Worm (Caenorhabditis elegans): ENCODE results near the gene mex-5.
A peak's percentile ranks its signal among the peaks of the same experiment; 100 is the strongest.

mex-5 gene

ce11 chrIV:13390770-13391169, 37.2 kb downstream of the mex-5 start:
- TF ChIP-seq ceh-45 (GFP tag; IDR thresholded peaks at IDR 0.05), result no peak
- TF ChIP-seq hlh-30 (tag; optimal IDR thresholded peaks at IDR 0.05; ENCODE audit: insufficient read depth), result no peak
- TF ChIP-seq ceh-22 (tag; optimal IDR thresholded peaks at IDR 0.05), result no peak
- no peak for TF ChIP-seq ets-4 (tag; optimal IDR thresholded peaks at IDR 0.05)
- TF ChIP-seq elt-4 (tag; optimal IDR thresholded peaks at IDR 0.05), result no peak
- TF ChIP-seq C08G9.2 (tag; optimal IDR thresholded peaks at IDR 0.05), result no peak
- no peak for TF ChIP-seq K02D7.2 (tag; optimal IDR thresholded peaks at IDR 0.05)
- TF ChIP-seq che-1 (tag; optimal IDR thresholded peaks at IDR 0.05), result no peak
- no peak for TF ChIP-seq ceh-30 (tag; optimal IDR thresholded peaks at IDR 0.05)
- TF ChIP-seq ceh-6 (GFP tag; optimal IDR thresholded peaks at IDR 0.05), result no peak
- TF ChIP-seq pha-4 (tag; optimal IDR thresholded peaks at IDR 0.05), result no peak

- TF ChIP-seq ceh-34 (tag; optimal IDR thresholded peaks at IDR 0.05), result no peak
- no peak for TF ChIP-seq ceh-18 (tag; optimal IDR thresholded peaks at IDR 0.05)
- TF ChIP-seq fkh-10 (GFP tag; optimal IDR thresholded peaks at IDR 0.05), result no peak
- no peak for TF ChIP-seq hlh-30 (tag; optimal IDR thresholded peaks at IDR 0.05; ENCODE audit: insufficient read depth)
- TF ChIP-seq ama-1 (optimal IDR thresholded peaks at IDR 0.05), result no peak
- TF ChIP-seq madf-2 (tag; optimal IDR thresholded peaks at IDR 0.05), result no peak
- TF ChIP-seq lin-11 (tag; optimal IDR thresholded peaks at IDR 0.05), result no peak
- no peak for TF ChIP-seq Y22D7AL.16 (tag; optimal IDR thresholded peaks at IDR 0.05)
- TF ChIP-seq ceh-19 (GFP tag; optimal IDR thresholded peaks at IDR 0.05), result no peak
- TF ChIP-seq fkh-6 (tag; optimal IDR thresholded peaks at IDR 0.05), result no peak
- TF ChIP-seq F13H6.1 (tag; optimal IDR thresholded peaks at IDR 0.05), result no peak
- TF ChIP-seq npax-4 (tag; optimal IDR thresholded peaks at IDR 0.05), result no peak
- no peak for TF ChIP-seq gmeb-2 (tag; optimal IDR thresholded peaks at IDR 0.05)
- no peak for TF ChIP-seq dve-1 (tag; optimal IDR thresholded peaks at IDR 0.05)
- TF ChIP-seq sox-4 (tag; optimal IDR thresholded peaks at IDR 0.05), result no peak
- TF ChIP-seq K02D7.2 (tag; optimal IDR thresholded peaks at IDR 0.05), result no peak
These were observed 38.7 kb downstream of the mex-5 start for ce11 chrIV:13392230-13392629.

ce11 chrIV:13393246-13393716, 39.8 kb downstream of the mex-5 start:
- peak; percentile 22 for TF ChIP-seq dve-1 (tag; optimal IDR thresholded peaks at IDR 0.05)
- no peak for TF ChIP-seq mec-3 (tag; optimal IDR thresholded peaks at IDR 0.05; ENCODE audit: borderline replicate concordance)
- no peak for TF ChIP-seq ets-4 (tag; optimal IDR thresholded peaks at IDR 0.05)
- no peak for TF ChIP-seq ahr-1 (tag; optimal IDR thresholded peaks at IDR 0.05)
- TF ChIP-seq elt-4 (tag; optimal IDR thresholded peaks at IDR 0.05), result no peak
- TF ChIP-seq elt-2 (tag; optimal IDR thresholded peaks at IDR 0.05), result peak; percentile 58
- TF ChIP-seq syd-9 (tag; optimal IDR thresholded peaks at IDR 0.05), result no peak
- peak; percentile 3 for TF ChIP-seq hlh-30 (tag; optimal IDR thresholded peaks at IDR 0.05; ENCODE audit: insufficient read depth)
- TF ChIP-seq fax-1 (tag; optimal IDR thresholded peaks at IDR 0.05), result no peak
- no peak for TF ChIP-seq hlh-15 (tag; optimal IDR thresholded peaks at IDR 0.05)

ce11 chrIV:13394686-13395085, 41.2 kb downstream of the mex-5 start:
- TF ChIP-seq C38D4.7 (GFP tag; optimal IDR thresholded peaks at IDR 0.05), result no peak
- no peak for TF ChIP-seq dmd-4 (tag; optimal IDR thresholded peaks at IDR 0.05; ENCODE audit: borderline replicate concordance)
- TF ChIP-seq unc-55 (GFP tag; optimal IDR thresholded peaks at IDR 0.05), result peak; percentile 17

- no peak for TF ChIP-seq tbx-7 (tag; optimal IDR thresholded peaks at IDR 0.05)
- peak; percentile 2 for TF ChIP-seq ref-2 (tag; optimal IDR thresholded peaks at IDR 0.05)
- no peak for TF ChIP-seq lin-11 (tag; optimal IDR thresholded peaks at IDR 0.05)
- TF ChIP-seq C38D4.7 (GFP tag; optimal IDR thresholded peaks at IDR 0.05), result no peak
- no peak for TF ChIP-seq elt-2 (tag; optimal IDR thresholded peaks at IDR 0.05)
- no peak for TF ChIP-seq gmeb-2 (tag; optimal IDR thresholded peaks at IDR 0.05)
- TF ChIP-seq pros-1 (tag; optimal IDR thresholded peaks at IDR 0.05), result peak; percentile 6
- TF ChIP-seq madf-2 (tag; optimal IDR thresholded peaks at IDR 0.05), result no peak
- no peak for TF ChIP-seq ama-1 (optimal IDR thresholded peaks at IDR 0.05)
- TF ChIP-seq ceh-2 (tag; optimal IDR thresholded peaks at IDR 0.05), result no peak
- no peak for TF ChIP-seq hlh-6 (tag; optimal IDR thresholded peaks at IDR 0.05)
- peak; percentile 16 for TF ChIP-seq rnt-1 (tag; optimal IDR thresholded peaks at IDR 0.05)
- no peak for TF ChIP-seq syd-9 (tag; optimal IDR thresholded peaks at IDR 0.05)
- no peak for TF ChIP-seq T23F11.4 (GFP tag; optimal IDR thresholded peaks at IDR 0.05)
- TF ChIP-seq ceh-18 (tag; optimal IDR thresholded peaks at IDR 0.05), result peak; percentile 82
- no peak for TF ChIP-seq ttx-3 (tag; optimal IDR thresholded peaks at IDR 0.05)
- TF ChIP-seq mec-3 (tag; optimal IDR thresholded peaks at IDR 0.05; ENCODE audit: borderline replicate concordance), result no peak
- no peak for TF ChIP-seq nhr-11 (tag; optimal IDR thresholded peaks at IDR 0.05)
- no peak for TF ChIP-seq fkh-6 (tag; optimal IDR thresholded peaks at IDR 0.05)
- no peak for TF ChIP-seq sox-4 (tag; optimal IDR thresholded peaks at IDR 0.05)
- TF ChIP-seq sox-2 (GFP tag; IDR thresholded peaks at IDR 0.05), result no peak
- TF ChIP-seq ztf-16 (tag; optimal IDR thresholded peaks at IDR 0.05), result peak; percentile 5
- no peak for TF ChIP-seq ceh-6 (GFP tag; optimal IDR thresholded peaks at IDR 0.05)
- TF ChIP-seq hlh-30 (tag; optimal IDR thresholded peaks at IDR 0.05; ENCODE audit: insufficient read depth), result peak; percentile 37
These were observed 41.7 kb downstream of the mex-5 start for ce11 chrIV:13395255-13395654.

Data from whole organism, late embryonic.